Worm (Caenorhabditis elegans): Measurements from ENCODE around the gene npp-23.

- TF ChIP-seq egl-44 (GFP tag; IDR thresholded peaks at IDR 0.05) (no peak), snpc-1.3 (tag; optimal IDR thresholded peaks at IDR 0.05; ENCODE audit: insufficient read depth) (no peak), efl-1 (GFP tag; optimal IDR thresholded peaks at IDR 0.05) (no peak), lin-35 (GFP tag; optimal IDR thresholded peaks at IDR 0.05) (no peak), pbrm-1 (GFP tag; IDR thresholded peaks at IDR 0.05) (no peak), snpc-4 (GFP tag; optimal IDR thresholded peaks at IDR 0.05) (no peak), snpc-4 (tag; optimal IDR thresholded peaks at IDR 0.05) (no peak), C17E4.6 (GFP tag; IDR thresholded peaks at IDR 0.05) (no peak), D2030.7 (GFP tag; IDR thresholded peaks at IDR 0.05) (no peak), lsl-1 (GFP tag; optimal IDR thresholded peaks at IDR 0.05) (no peak), ztf-26 (tag; optimal IDR thresholded peaks at IDR 0.05) (no peak), mel-28 (tag; optimal IDR thresholded peaks at IDR 0.05; ENCODE audit: borderline replicate concordance) (no peak)
Measured at ce11 chrIV:8819471-8819870, 50.0 kb downstream of the npp-23 start.
